Fruit fly (Drosophila melanogaster): ENCODE measurements around the gene CG1674.
A peak's percentile ranks its signal among the peaks of the same experiment; 100 is the strongest.

CG1674 gene

DNA sequence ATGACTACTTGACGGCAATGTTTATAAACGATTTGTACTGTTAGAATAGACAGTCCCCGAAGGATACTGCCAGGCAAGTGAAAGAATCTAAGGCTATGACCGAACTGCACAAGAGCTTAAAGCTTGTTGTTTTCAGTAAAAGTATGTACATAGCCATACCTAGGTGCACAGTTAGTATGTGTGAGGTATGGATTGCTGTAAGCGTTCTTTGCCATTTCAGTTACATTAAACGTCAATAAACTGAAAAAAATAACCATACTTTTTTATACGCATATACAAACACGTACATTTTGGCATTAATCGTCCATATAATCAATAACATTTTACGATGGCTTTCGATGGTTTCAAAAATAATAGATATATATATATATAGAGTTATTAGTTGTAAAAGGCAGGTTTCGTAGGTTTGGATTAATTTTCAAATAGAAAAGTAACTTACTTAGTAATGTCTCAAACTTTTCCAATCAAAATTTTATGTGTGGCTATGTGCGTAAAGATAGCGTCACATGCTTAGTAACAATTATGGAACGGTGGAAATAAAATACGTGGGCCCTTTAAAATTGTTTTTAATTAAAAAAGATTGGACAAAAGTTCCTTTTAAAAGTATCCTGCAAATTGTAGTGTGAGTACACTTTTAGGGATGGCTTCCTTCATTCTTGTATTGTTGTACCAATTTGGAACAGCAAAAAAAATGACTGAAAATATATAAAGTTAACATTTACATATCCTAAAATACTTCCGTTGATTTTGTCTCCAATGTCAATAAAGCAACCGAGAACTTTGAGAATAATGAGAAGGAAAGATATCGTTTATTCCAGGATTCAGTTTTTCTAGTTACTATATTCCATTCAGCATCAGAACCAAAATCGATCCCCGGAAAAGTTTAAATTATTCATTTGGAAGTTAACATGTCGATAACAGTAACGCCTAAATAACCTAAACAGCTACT is 36.9 kb upstream of the CG1674 start, which contains the start of gene Abcd1 (continued):
- TF ChIP-seq CG17568 (GFP tag; optimal IDR thresholded peaks at IDR 0.05) = no peak
- TF ChIP-seq Myb (GFP tag; optimal IDR thresholded peaks at IDR 0.05) = no peak
- TF ChIP-seq crp (GFP tag; optimal IDR thresholded peaks at IDR 0.05) = no peak
- TF ChIP-seq toy (GFP tag; IDR thresholded peaks at IDR 0.05) = no peak
- TF ChIP-seq CG8290 (GFP tag; optimal IDR thresholded peaks at IDR 0.05) = peak; percentile 52
- TF ChIP-seq CG8290 (tag; optimal IDR thresholded peaks at IDR 0.05) = no peak
- TF ChIP-seq CG1792 (GFP tag; optimal IDR thresholded peaks at IDR 0.05) = no peak
- peak; percentile 34 for TF ChIP-seq Ets97D (GFP tag; optimal IDR thresholded peaks at IDR 0.05)
- no peak for TF ChIP-seq peb (GFP tag; IDR thresholded peaks at IDR 0.05)
- peak; percentile 97 for TF ChIP-seq CG17802 (tag; optimal IDR thresholded peaks at IDR 0.05)
- peak; percentile 58 for TF ChIP-seq pzg (GFP tag; optimal IDR thresholded peaks at IDR 0.05)
- peak; percentile 62 for TF ChIP-seq CG4617 (GFP tag; optimal IDR thresholded peaks at IDR 0.05; ENCODE audit: borderline replicate concordance)
- TF ChIP-seq jigr1 (GFP tag; IDR thresholded peaks at IDR 0.05) = no peak
- TF ChIP-seq jumu (GFP tag; optimal IDR thresholded peaks at IDR 0.05) = no peak
- no peak for TF ChIP-seq CG4424 (GFP tag; optimal IDR thresholded peaks at IDR 0.05)
- peak; percentile 10 for TF ChIP-seq dmrt11E (tag; optimal IDR thresholded peaks at IDR 0.05)
- peak; percentile 98 for TF ChIP-seq CG1024 (GFP tag; IDR thresholded peaks at IDR 0.05)

DNA sequence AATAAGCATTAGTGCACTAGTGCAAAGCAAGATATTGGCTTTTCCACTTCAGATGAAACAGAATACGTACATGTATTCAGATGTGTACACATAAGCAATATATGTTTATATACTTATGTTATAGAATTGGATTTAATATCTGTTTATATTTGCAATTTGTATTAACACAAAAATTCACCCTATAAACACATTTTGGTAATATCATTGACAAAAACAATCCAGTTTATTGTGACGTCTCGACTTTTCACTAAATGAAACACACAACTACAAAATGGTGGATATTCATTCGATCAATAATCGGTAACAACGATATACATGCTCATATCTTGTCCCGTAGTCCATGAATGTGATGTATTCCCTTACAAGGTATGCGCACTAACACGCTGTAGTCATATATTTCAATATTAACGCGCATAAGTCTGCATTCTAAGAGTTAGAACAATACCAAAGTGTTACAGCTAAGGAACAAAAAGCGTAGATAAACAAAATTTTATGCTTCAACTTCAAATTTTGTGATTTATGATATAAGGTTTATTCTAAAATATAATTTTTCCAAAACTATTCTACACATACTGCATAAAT is 24.8 kb upstream of the CG1674 start, which contains the start of gene CG31998:
CG31998 (minus strand) TSS at position 275 of the 582 bp plus-strand sequence.
- TF ChIP-seq CG13624 (GFP tag; optimal IDR thresholded peaks at IDR 0.05) (peak; percentile 23), CG17829 (tag; optimal IDR thresholded peaks at IDR 0.05) (no peak), CG30403 (GFP tag; optimal IDR thresholded peaks at IDR 0.05) (no peak), CG14441 (GFP tag; IDR thresholded peaks at IDR 0.05) (no peak), abd-A (tag; optimal IDR thresholded peaks at IDR 0.05) (no peak), CG12659 (GFP tag; optimal IDR thresholded peaks at IDR 0.05) (peak; percentile 75), CG4617 (GFP tag; optimal IDR thresholded peaks at IDR 0.05; ENCODE audit: borderline replicate concordance) (peak; percentile 73), Dfd (GFP tag; optimal IDR thresholded peaks at IDR 0.05) (peak in 1 of 2 experiments; percentile 59), CG7987 (GFP tag; optimal IDR thresholded peaks at IDR 0.05) (no peak), CG10267 (tag; optimal IDR thresholded peaks at IDR 0.05) (peak; percentile 11), CG11247 (GFP tag; IDR thresholded peaks at IDR 0.05) (no peak), ssp (GFP tag; IDR thresholded peaks at IDR 0.05) (peak; percentile 100), HHEX (GFP tag; optimal IDR thresholded peaks at IDR 0.05) (no peak), E2f1 (GFP tag; IDR thresholded peaks at IDR 0.05) (no peak), Blimp-1 (GFP tag; optimal IDR thresholded peaks at IDR 0.05) (no peak), dati (GFP tag; IDR thresholded peaks at IDR 0.05) (no peak), CG2116 (GFP tag; optimal IDR thresholded peaks at IDR 0.05) (peak; percentile 36), so (GFP tag; IDR thresholded peaks at IDR 0.05) (no peak), CG33557 (GFP tag; optimal IDR thresholded peaks at IDR 0.05) (no peak), CG42726 (GFP tag; IDR thresholded peaks at IDR 0.05; ENCODE audit: partially characterized antibody) (no peak), Myb (GFP tag; optimal IDR thresholded peaks at IDR 0.05) (no peak), CG1603 (tag; optimal IDR thresholded peaks at IDR 0.05) (peak; percentile 100), aop (GFP tag; IDR thresholded peaks at IDR 0.05) (no peak), Ets65A (GFP tag) (peak; percentile 90), sisA (GFP tag; IDR thresholded peaks at IDR 0.05) (no peak), MESR4 (GFP tag; optimal IDR thresholded peaks at IDR 0.05) (peak; percentile 93), phol (tag; optimal IDR thresholded peaks at IDR 0.05) (peak; percentile 95), BEAF-32 (GFP tag; optimal IDR thresholded peaks at IDR 0.05) (peak; percentile 66), Sry-δ (GFP tag; optimal IDR thresholded peaks at IDR 0.05) (peak; percentile 72), crol (GFP tag; IDR thresholded peaks at IDR 0.05) (no peak), Hsf (GFP tag; optimal IDR thresholded peaks at IDR 0.05) (peak; percentile 34), CG8290 (GFP tag; optimal IDR thresholded peaks at IDR 0.05) (peak; percentile 79), CG8290 (tag; optimal IDR thresholded peaks at IDR 0.05) (peak; percentile 47 to 88), pfk (GFP tag; optimal IDR thresholded peaks at IDR 0.05) (peak; percentile 88)

Data from whole organism, embryonic.